Fruit fly (Drosophila melanogaster): Measurements from ENCODE around the gene RluA-2.

Gene RluA-2

DNA sequence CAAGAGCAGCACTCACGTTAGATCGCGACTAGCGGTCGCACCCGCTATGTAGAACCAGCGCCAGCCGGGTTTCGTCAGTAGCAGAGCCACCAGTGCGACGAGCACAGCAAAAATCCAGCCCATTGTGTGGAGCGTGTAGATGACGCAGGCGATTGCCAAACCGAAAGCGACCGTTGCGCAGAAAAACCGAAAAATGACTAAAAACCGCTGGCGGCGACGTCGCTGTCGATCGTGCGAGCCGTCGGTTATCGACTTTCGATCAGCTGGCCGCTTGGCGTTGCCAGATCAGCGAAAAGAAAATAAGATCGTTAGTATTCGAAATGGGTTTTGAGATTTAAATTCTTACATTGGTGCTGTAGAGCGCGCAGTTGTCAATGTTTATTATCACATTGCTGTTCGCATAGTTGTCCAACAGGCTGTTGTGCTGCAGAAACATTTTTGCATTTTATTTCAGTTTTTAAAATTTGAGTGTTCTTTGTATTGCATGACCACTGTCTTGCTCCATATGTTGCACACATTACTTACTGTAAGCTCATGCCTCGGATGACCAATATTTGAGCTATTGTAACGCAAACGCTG is 39.7 kb downstream of the RluA-2 start (continued):
- TF ChIP-seq CG9727 (GFP tag; optimal IDR thresholded peaks at IDR 0.05) (peak; percentile 54), Usf (GFP tag; optimal IDR thresholded peaks at IDR 0.05) (no peak), crc (GFP tag; optimal IDR thresholded peaks at IDR 0.05) (no peak), CG9215 (GFP tag; IDR thresholded peaks at IDR 0.05) (no peak), Hr51 (GFP tag; optimal IDR thresholded peaks at IDR 0.05) (peak in 1 of 2 experiments; percentile 40), CG6854 (GFP tag; optimal IDR thresholded peaks at IDR 0.05) (peak; percentile 21), Pdp1 (GFP tag; optimal IDR thresholded peaks at IDR 0.05) (peak in 1 of 2 experiments; percentile 1), CG34422 (GFP tag; IDR thresholded peaks at IDR 0.05) (peak; percentile 61; the same call in 1 of the 3 replicates), Hr78 (GFP tag; optimal IDR thresholded peaks at IDR 0.05) (peak in 1 of 2 experiments; percentile 22), jing (GFP tag; optimal IDR thresholded peaks at IDR 0.05) (no peak), lola (GFP tag; optimal IDR thresholded peaks at IDR 0.05) (peak in 1 of 3 experiments; percentile 7), CG8478 (optimal IDR thresholded peaks at IDR 0.05) (no peak), seq (GFP tag; IDR thresholded peaks at IDR 0.05) (0 out of 2 replicates have a peak, but pooled peaks have one; percentile 7), peb (GFP tag; IDR thresholded peaks at IDR 0.05) (0 out of 2 replicates have a peak, but pooled peaks have one; percentile 11), schlank (tag; optimal IDR thresholded peaks at IDR 0.05) (no peak), wek (GFP tag; optimal IDR thresholded peaks at IDR 0.05) (peak; percentile 35), CG15269 (tag; optimal IDR thresholded peaks at IDR 0.05) (peak; percentile 26), CG10366 (GFP tag; IDR thresholded peaks at IDR 0.05) (peak; percentile 30; the same call in 1 of the 2 replicates), bigmax (GFP tag; optimal IDR thresholded peaks at IDR 0.05) (no peak), unpg (GFP tag; optimal IDR thresholded peaks at IDR 0.05) (peak; percentile 12), CG3726 (GFP tag; IDR thresholded peaks at IDR 0.05) (no peak), onecut (GFP tag; IDR thresholded peaks at IDR 0.05) (no peak), Adf1 (GFP tag; IDR thresholded peaks at IDR 0.05) (peak; percentile 93), CG1233 (GFP tag; optimal IDR thresholded peaks at IDR 0.05) (peak; percentile 43), zen2 (GFP tag; IDR thresholded peaks at IDR 0.05; ENCODE audit: partially characterized antibody) (no peak), CG13894 (tag; optimal IDR thresholded peaks at IDR 0.05) (peak; percentile 52), sens (GFP tag) (peak; percentile 83), Vsx1 (GFP tag; optimal IDR thresholded peaks at IDR 0.05) (no peak), jumu (GFP tag; optimal IDR thresholded peaks at IDR 0.05) (no peak), stwl (tag; optimal IDR thresholded peaks at IDR 0.05) (no peak), Ssrp (tag; optimal IDR thresholded peaks at IDR 0.05) (no peak), CG11560 (tag; IDR thresholded peaks at IDR 0.05) (0 out of 3 replicates have a peak, but pooled peaks have one; percentile 54), Drgx (GFP tag; IDR thresholded peaks at IDR 0.05) (peak; percentile 64), lab (GFP tag; optimal IDR thresholded peaks at IDR 0.05) (peak; percentile 70), CG2202 (tag; optimal IDR thresholded peaks at IDR 0.05) (no peak), nerfin-1 (tag; optimal IDR thresholded peaks at IDR 0.05) (no peak), Trl (optimal IDR thresholded peaks at IDR 0.05) (no peak), Trl (GFP tag; optimal IDR thresholded peaks at IDR 0.05) (peak; percentile 20), CG17359 (tag; optimal IDR thresholded peaks at IDR 0.05) (peak; percentile 36), Med (GFP tag) (peak; percentile 91), tna (GFP tag; IDR thresholded peaks at IDR 0.05; ENCODE audit: partially characterized antibody) (peak; percentile 42; the same call in 1 of the 2 replicates), CG4707 (GFP tag; optimal IDR thresholded peaks at IDR 0.05) (no peak), fd3F (GFP tag; optimal IDR thresholded peaks at IDR 0.05) (no peak), Dp (GFP tag; optimal IDR thresholded peaks at IDR 0.05) (peak; percentile 19), Lim3 (GFP tag; IDR thresholded peaks at IDR 0.05) (no peak), CG30431 (GFP tag; optimal IDR thresholded peaks at IDR 0.05) (peak; percentile 28), rib (GFP tag; IDR thresholded peaks at IDR 0.05) (peak; percentile 53; the same call in 1 of the 2 replicates), Hey (tag; optimal IDR thresholded peaks at IDR 0.05) (no peak), H15 (GFP tag; IDR thresholded peaks at IDR 0.05) (peak; percentile 35; the same call in 1 of the 3 replicates)
